Fruit fly (Drosophila melanogaster): ENCODE data around the gene CG33493.

CG33493 gene

DNA sequence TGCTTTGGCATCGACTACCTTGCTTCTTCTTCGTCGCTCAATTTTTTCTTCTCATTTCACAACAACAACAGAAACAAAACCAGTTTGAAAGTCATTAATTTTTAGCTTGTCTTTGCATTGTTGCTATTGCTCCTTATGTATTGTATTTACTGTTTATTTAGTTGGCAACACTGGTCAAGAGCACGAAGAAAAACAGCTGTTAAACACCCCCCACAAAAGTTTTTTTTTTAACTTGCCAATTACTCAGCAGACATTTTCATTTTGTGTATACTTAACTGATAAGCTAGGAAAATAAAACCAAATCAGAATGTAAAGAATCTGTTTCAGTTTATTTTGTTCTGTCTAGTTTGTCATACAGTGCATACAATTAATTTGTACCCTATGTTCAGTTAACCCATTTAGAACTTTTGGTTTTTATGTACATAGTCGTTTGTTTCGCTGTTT lies 13.2 kb downstream of the CG33493 start (continued):
- TF ChIP-seq crp (GFP tag; optimal IDR thresholded peaks at IDR 0.05) (peak in 1 of 2 experiments; percentile 36), CG1647 (GFP tag; optimal IDR thresholded peaks at IDR 0.05) (no peak), Mes4 (GFP tag; optimal IDR thresholded peaks at IDR 0.05) (no peak), CG17802 (tag; optimal IDR thresholded peaks at IDR 0.05) (no peak), gsb-n (tag; optimal IDR thresholded peaks at IDR 0.05) (no peak), Atf-2 (GFP tag; optimal IDR thresholded peaks at IDR 0.05) (peak; percentile 3), TFAM (GFP tag; optimal IDR thresholded peaks at IDR 0.05) (no peak), CG9932 (GFP tag; IDR thresholded peaks at IDR 0.05) (no peak), Max (GFP tag; optimal IDR thresholded peaks at IDR 0.05) (no peak), CG33213 (GFP tag; optimal IDR thresholded peaks at IDR 0.05) (no peak), CG15601 (tag; optimal IDR thresholded peaks at IDR 0.05) (no peak), sens (GFP tag) (no peak), Hand (GFP tag; optimal IDR thresholded peaks at IDR 0.05) (peak; percentile 38), mld (GFP tag; IDR thresholded peaks at IDR 0.05; ENCODE audit: partially characterized antibody) (no peak), otp (GFP tag; IDR thresholded peaks at IDR 0.05) (0 out of 3 replicates have a peak, but pooled peaks have one; percentile 11), dmrt99B (tag; optimal IDR thresholded peaks at IDR 0.05) (no peak), CG4328 (GFP tag; optimal IDR thresholded peaks at IDR 0.05) (peak; percentile 27), hkb (optimal IDR thresholded peaks at IDR 0.05) (no peak), hkb (GFP tag; IDR thresholded peaks at IDR 0.05) (no peak), MTF-1 (GFP tag; optimal IDR thresholded peaks at IDR 0.05; ENCODE audit: borderline replicate concordance) (no peak), stc (GFP tag; IDR thresholded peaks at IDR 0.05) (0 out of 2 replicates have a peak, but pooled peaks have one; percentile 10), CG18764 (GFP tag; optimal IDR thresholded peaks at IDR 0.05) (no peak), lola (GFP tag; optimal IDR thresholded peaks at IDR 0.05) (no peak), esg (GFP tag; conservative IDR thresholded peaks at IDR 0.05) (no peak), sna (GFP tag; IDR thresholded peaks at IDR 0.05; ENCODE audit: partially characterized antibody) (no peak), CG18476 (GFP tag; optimal IDR thresholded peaks at IDR 0.05) (no peak), CG8765 (GFP tag; IDR thresholded peaks at IDR 0.05) (no peak), Bdp1 (GFP tag; optimal IDR thresholded peaks at IDR 0.05) (no peak), CG4282 (GFP tag; optimal IDR thresholded peaks at IDR 0.05) (no peak), dimm (GFP tag; IDR thresholded peaks at IDR 0.05) (no peak), ham (GFP tag; IDR thresholded peaks at IDR 0.05) (no peak), caup (GFP tag; optimal IDR thresholded peaks at IDR 0.05; ENCODE audit: severe bottlenecking) (no peak), Hmx (GFP tag; optimal IDR thresholded peaks at IDR 0.05) (no peak), wek (GFP tag; optimal IDR thresholded peaks at IDR 0.05) (no peak), CG18262 (tag; optimal IDR thresholded peaks at IDR 0.05) (peak; percentile 13), so (GFP tag; IDR thresholded peaks at IDR 0.05) (no peak), CG7357 (GFP tag; IDR thresholded peaks at IDR 0.05) (no peak), cas (GFP tag; IDR thresholded peaks at IDR 0.05) (no peak), gfzf (GFP tag; optimal IDR thresholded peaks at IDR 0.05) (no peak), dan (GFP tag; IDR thresholded peaks at IDR 0.05) (no peak), Pdp1 (GFP tag; optimal IDR thresholded peaks at IDR 0.05) (peak in 1 of 2 experiments; percentile 5), CG18599 (GFP tag; optimal IDR thresholded peaks at IDR 0.05) (peak; percentile 45), tap (tag; optimal IDR thresholded peaks at IDR 0.05) (no peak), CG15514 (GFP tag; optimal IDR thresholded peaks at IDR 0.05) (peak; percentile 6), Stat92E (GFP tag; optimal IDR thresholded peaks at IDR 0.05) (no peak), her (GFP tag; optimal IDR thresholded peaks at IDR 0.05) (no peak), Asciz (GFP tag; optimal IDR thresholded peaks at IDR 0.05) (no peak), Ets65A (GFP tag) (no peak), Camta (GFP tag; optimal IDR thresholded peaks at IDR 0.05) (no peak), twi (tag; optimal IDR thresholded peaks at IDR 0.05) (no peak), CG5953 (GFP tag; IDR thresholded peaks at IDR 0.05) (no peak)

Data from whole organism, embryonic.